Fruit fly (Drosophila melanogaster) whole organism, embryonic: Measurements from ENCODE around the gene CG42536.

Experiments used
- Asciz ChIP-seq: fragments of 200-800 bp; sonication (Bioruptor generic); optimal IDR thresholded peaks from 2 replicates; lab custom pipeline; 2017; ENCODE audit warnings: missing biosample characterization, mild to moderate bottlenecking, missing genetic modification characterization, missing genetic modification reagents
- CG10209 ChIP-seq: fragments of 200-800 bp; sonication (Bioruptor generic); optimal IDR thresholded peaks from 3 replicates; lab custom pipeline; 2017; ENCODE audit warnings: missing biosample characterization, mild to moderate bottlenecking, missing genetic modification characterization, missing genetic modification reagents
- CG10366 ChIP-seq: fragments of 200-800 bp; sonication (Bioruptor generic); IDR thresholded peaks from 2 replicates; pipeline ENCODE4 v1.3.6; 2022; ENCODE audit warnings: missing biosample characterization, missing genetic modification characterization
- CG12299 ChIP-seq: fragments of 200-800 bp; sonication (Bioruptor generic); optimal IDR thresholded peaks from 2 replicates; lab custom pipeline; 2018; ENCODE audit warnings: missing biosample characterization, mild to moderate bottlenecking, missing genetic modification characterization
- CG12769 ChIP-seq: fragments of 200-800 bp; sonication (Bioruptor generic); optimal IDR thresholded peaks from 2 replicates; lab custom pipeline; 2019; ENCODE audit warnings: missing biosample characterization, mild to moderate bottlenecking, missing genetic modification characterization, moderate library complexity
- CG13775 ChIP-seq: fragments of 200-800 bp; sonication (Bioruptor generic); optimal IDR thresholded peaks from 3 replicates; lab custom pipeline; 2017; ENCODE audit warnings: missing biosample characterization, mild to moderate bottlenecking, missing genetic modification characterization
- CG13894 ChIP-seq: fragments of 200-800 bp; sonication (Bioruptor generic); optimal IDR thresholded peaks from 3 replicates; lab custom pipeline; 2018; ENCODE audit warnings: missing biosample characterization, mild to moderate bottlenecking, missing genetic modification characterization, moderate library complexity
- CG15514 ChIP-seq: fragments of 200-800 bp; sonication (Bioruptor generic); optimal IDR thresholded peaks from 3 replicates; lab custom pipeline; 2017; ENCODE audit warnings: missing biosample characterization, missing genetic modification characterization, mild to moderate bottlenecking, moderate library complexity, missing genetic modification reagents
- CG16813 ChIP-seq: fragments of 200-800 bp; sonication (Bioruptor generic); IDR thresholded peaks from 3 replicates; pipeline ENCODE4 v1.3.6; 2022; ENCODE audit warnings: missing biosample characterization, missing genetic modification characterization; ENCODE audit not compliant: partially characterized antibody
- CG16863 ChIP-seq: fragments of 200-800 bp; sonication (Bioruptor generic); optimal IDR thresholded peaks from 3 replicates; lab custom pipeline; 2016; ENCODE audit warnings: missing biosample characterization, missing genetic modification characterization
- CG17359 ChIP-seq: fragments of 200-800 bp; sonication (Bioruptor generic); optimal IDR thresholded peaks from 3 replicates; lab custom pipeline; 2018; ENCODE audit warnings: missing biosample characterization, mild to moderate bottlenecking, missing genetic modification characterization, moderate library complexity
- CG1792 ChIP-seq: fragments of 200-800 bp; sonication (Bioruptor generic); optimal IDR thresholded peaks from 2 replicates; lab custom pipeline; 2016; ENCODE audit warnings: missing biosample characterization, missing genetic modification characterization
- CG18011 ChIP-seq: fragments of 200-800 bp; sonication (Bioruptor generic); optimal IDR thresholded peaks from 2 replicates; lab custom pipeline; 2017; ENCODE audit warnings: missing biosample characterization, missing genetic modification characterization, mild to moderate bottlenecking, moderate library complexity, missing genotype
- CG2129 ChIP-seq: fragments of 200-800 bp; sonication (Bioruptor generic); IDR thresholded peaks from 2 replicates; pipeline ENCODE4 v1.3.6; 2022; ENCODE audit warnings: missing biosample characterization, missing genetic modification characterization; ENCODE audit not compliant: partially characterized antibody
- CG31441 ChIP-seq: fragments of 200-800 bp; sonication (Bioruptor generic); IDR thresholded peaks from 2 replicates; pipeline ENCODE4 v1.3.6; 2022; ENCODE audit warnings: missing biosample characterization, missing genetic modification characterization
- CG3407 ChIP-seq: fragments of 200-800 bp; sonication (Bioruptor generic); optimal IDR thresholded peaks from 2 replicates; lab custom pipeline; 2018; ENCODE audit warnings: missing biosample characterization, mild to moderate bottlenecking, missing genetic modification characterization
- CG8290 ChIP-seq, 3 experiments: fragments of 200-800 bp; sonication (Bioruptor generic); optimal IDR thresholded peaks; 2 replicates each; lab custom pipeline; 2016 to 2019; ENCODE audit warnings: missing biosample characterization in 3 of 3, missing genetic modification characterization in 3 of 3, mild to moderate bottlenecking in 2 of 3, moderate library complexity in 1 of 3
- CG9817 ChIP-seq: fragments of 200-800 bp; sonication (Bioruptor generic); optimal IDR thresholded peaks from 2 replicates; lab custom pipeline; 2018; ENCODE audit warnings: missing biosample characterization, mild to moderate bottlenecking, missing genetic modification characterization, moderate library complexity
- Dek ChIP-seq: fragments of 200-800 bp; sonication (Bioruptor generic); optimal IDR thresholded peaks from 3 replicates; lab custom pipeline; 2019; ENCODE audit warnings: missing biosample characterization, mild to moderate bottlenecking, missing genetic modification characterization, moderate library complexity
- Doc2 ChIP-seq: fragments of 200-800 bp; sonication (Bioruptor generic); IDR thresholded peaks from 2 replicates; pipeline ENCODE4 v1.3.6; 2022; ENCODE audit warnings: missing biosample characterization, missing genetic modification characterization
- Dp ChIP-seq: fragments of 200-800 bp; sonication (Bioruptor generic); optimal IDR thresholded peaks from 2 replicates; lab custom pipeline; 2018; ENCODE audit warnings: missing biosample characterization, mild to moderate bottlenecking, missing genetic modification characterization, moderate library complexity
- E2f2 ChIP-seq: fragments of 200-800 bp; sonication (Bioruptor generic); IDR thresholded peaks from 2 replicates; pipeline ENCODE4 v1.3.6; 2022; ENCODE audit warnings: missing biosample characterization, missing genetic modification characterization
- Fer1 ChIP-seq: fragments of 200-800 bp; sonication (Bioruptor generic); optimal IDR thresholded peaks from 2 replicates; lab custom pipeline; 2017; ENCODE audit warnings: missing biosample characterization, mild to moderate bottlenecking, missing genetic modification characterization
- Gsc ChIP-seq: fragments of 200-800 bp; sonication (Bioruptor generic); IDR thresholded peaks from 2 replicates; pipeline ENCODE4 v1.3.6; 2022; ENCODE audit warnings: missing biosample characterization, missing genetic modification characterization
- H2.0 ChIP-seq: fragments of 200-800 bp; sonication (Bioruptor generic); IDR thresholded peaks from 2 replicates; pipeline ENCODE4 v1.3.6; 2022; ENCODE audit warnings: missing biosample characterization, missing genetic modification characterization
- Nf-YC ChIP-seq: fragments of 200-800 bp; optimal IDR thresholded peaks from 3 replicates; lab custom pipeline; 2019; ENCODE audit warnings: missing biosample characterization, mild to moderate bottlenecking, missing genetic modification characterization, moderate library complexity
- Pdp1 ChIP-seq, 2 experiments: fragments of 200-800 bp; sonication (Bioruptor generic); optimal IDR thresholded peaks; 3 replicates each; lab custom pipeline; 2016; ENCODE audit warnings: missing biosample characterization in 2 of 2, missing genetic modification characterization in 2 of 2, mild to moderate bottlenecking in 1 of 2, moderate library complexity in 1 of 2
- Sry-δ ChIP-seq: fragments of 200-800 bp; sonication (Bioruptor generic); optimal IDR thresholded peaks from 2 replicates; lab custom pipeline; 2016; ENCODE audit warnings: missing biosample characterization, missing genetic modification characterization
- bcd ChIP-seq: fragments of 200-800 bp; sonication (Bioruptor generic); optimal IDR thresholded peaks from 2 replicates; lab custom pipeline; 2017; ENCODE audit warnings: missing biosample characterization, mild to moderate bottlenecking, missing genetic modification characterization
- crp ChIP-seq, 2 experiments: fragments of 200-800 bp; sonication (Bioruptor generic); optimal IDR thresholded peaks; 2 replicates in 1 of 2; 3 replicates in 1 of 2; lab custom pipeline; 2017; ENCODE audit warnings: missing biosample characterization in 2 of 2, missing genetic modification characterization in 2 of 2, mild to moderate bottlenecking in 1 of 2, moderate library complexity in 1 of 2
- dmrt11E ChIP-seq: fragments of 200-800 bp; sonication (Bioruptor generic); optimal IDR thresholded peaks from 3 replicates; lab custom pipeline; 2018; ENCODE audit warnings: missing biosample characterization, mild to moderate bottlenecking, missing genetic modification characterization, moderate library complexity
- dpn ChIP-seq, 2 experiments: fragments of 200-800 bp; sonication (Bioruptor generic); optimal IDR thresholded peaks; 3 replicates each; lab custom pipeline; 2016; ENCODE audit warnings: missing biosample characterization in 2 of 2, missing genetic modification characterization in 2 of 2
- grn ChIP-seq: fragments of 200-800 bp; sonication (Bioruptor generic); optimal IDR thresholded peaks from 3 replicates; lab custom pipeline; 2017; ENCODE audit warnings: missing biosample characterization, missing genetic modification characterization
- lola ChIP-seq, 3 experiments: fragments of >200 bp in 2 of 3; fragments of 200-800 bp in 1 of 3; sonication (Bioruptor generic) in 1 of 3; optimal IDR thresholded peaks; 2 replicates each; lab custom pipeline; 2017 to 2019; ENCODE audit warnings: missing biosample characterization in 3 of 3, missing genetic modification characterization in 3 of 3, mild to moderate bottlenecking in 1 of 3, moderate library complexity in 1 of 3
- lov ChIP-seq, 2 experiments: fragments of 200-800 bp in 1 of 2; fragments of >200 bp in 1 of 2; sonication (Bioruptor generic) in 1 of 2; IDR thresholded peaks in 1 of 2; optimal IDR thresholded peaks in 1 of 2; 2 replicates in 1 of 2; 3 replicates in 1 of 2; pipeline versions ENCODE4 v1.3.6 to Lab custom; 2017 to 2022; ENCODE audit warnings: missing biosample characterization in 1 of 2, missing genetic modification characterization in 1 of 2
- maf-S ChIP-seq: fragments of 200-800 bp; sonication (Bioruptor generic); optimal IDR thresholded peaks from 2 replicates; lab custom pipeline; 2016; ENCODE audit warnings: missing biosample characterization, missing genetic modification characterization
- mld ChIP-seq: fragments of 200-800 bp; sonication (Bioruptor generic); IDR thresholded peaks from 3 replicates; pipeline ENCODE4 v1.3.6; 2022; ENCODE audit warnings: missing biosample characterization, missing genetic modification characterization; ENCODE audit not compliant: partially characterized antibody
- pzg ChIP-seq: fragments of 200-800 bp; sonication (Bioruptor generic); optimal IDR thresholded peaks from 3 replicates; lab custom pipeline; 2018; ENCODE audit warnings: missing biosample characterization, mild to moderate bottlenecking, missing genetic modification characterization, moderate library complexity
- ranshi ChIP-seq: fragments of 200-800 bp; sonication (Bioruptor generic); IDR thresholded peaks from 2 replicates; pipeline ENCODE4 v1.3.6; 2022; ENCODE audit warnings: missing biosample characterization, missing genetic modification characterization
- ro ChIP-seq: fragments of 200-800 bp; sonication (Bioruptor generic); IDR thresholded peaks from 2 replicates; pipeline ENCODE4 v1.3.6; 2022; ENCODE audit warnings: missing biosample characterization, missing genetic modification characterization
- slou ChIP-seq: fragments of 200-800 bp; sonication (Bioruptor generic); optimal IDR thresholded peaks from 3 replicates; lab custom pipeline; 2016; ENCODE audit warnings: missing biosample characterization, missing genetic modification characterization
- twi ChIP-seq: fragments of 200-800 bp; optimal IDR thresholded peaks from 2 replicates; lab custom pipeline; 2019; ENCODE audit warnings: missing biosample characterization, mild to moderate bottlenecking, missing genetic modification characterization, moderate library complexity
- unpg ChIP-seq: fragments of 200-800 bp; sonication (Bioruptor generic); optimal IDR thresholded peaks from 3 replicates; lab custom pipeline; 2018; ENCODE audit warnings: missing biosample characterization, mild to moderate bottlenecking, missing genetic modification characterization, moderate library complexity
- wek ChIP-seq: fragments of 200-800 bp; sonication (Bioruptor generic); optimal IDR thresholded peaks from 3 replicates; lab custom pipeline; 2018; ENCODE audit warnings: missing biosample characterization, mild to moderate bottlenecking, missing genetic modification characterization, moderate library complexity
- zf30C ChIP-seq: fragments of 200-800 bp; sonication (Bioruptor generic); optimal IDR thresholded peaks from 3 replicates; lab custom pipeline; 2018; ENCODE audit warnings: missing biosample characterization, mild to moderate bottlenecking, missing genetic modification characterization

The CG42536 gene

DNA sequence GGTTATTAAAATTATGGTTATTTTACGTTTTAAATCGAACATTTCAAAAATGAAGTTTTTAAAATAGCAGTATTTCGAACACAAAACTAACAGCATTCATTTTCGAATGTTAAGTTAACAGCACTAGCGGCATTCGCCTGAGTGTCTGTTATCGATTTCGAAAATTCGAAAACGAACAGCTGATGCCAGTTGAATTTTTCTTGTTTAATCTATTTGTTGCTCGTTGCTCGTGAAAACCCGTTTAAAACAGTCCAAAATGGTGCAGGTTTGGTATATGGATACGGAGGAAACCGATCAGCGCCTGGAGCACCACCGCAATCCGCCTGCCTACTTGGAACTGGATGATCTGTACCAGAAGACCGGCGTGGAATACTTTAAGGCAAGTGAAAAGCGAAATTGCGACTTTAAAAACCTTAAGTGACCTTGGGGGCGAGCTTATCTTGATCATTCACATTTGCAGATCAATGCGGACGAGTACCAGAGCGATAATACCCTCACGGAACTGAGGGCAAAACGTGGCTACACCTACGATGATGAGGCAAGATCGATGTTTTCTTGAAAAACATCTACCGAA, 33.4 kb upstream of the CG42536 start, which contains the start of gene Adi1 (continued):
- no peak for TF ChIP-seq Doc2 (GFP tag; lab: Robert Waterston, UW)
- TF ChIP-seq Dp = peak; percentile 31
- no peak for TF ChIP-seq CG18011
- TF ChIP-seq dpn (GFP tag; optimal IDR thresholded peaks at IDR 0.05; lab: Kevin White, UChicago) = no peak
- no peak for TF ChIP-seq dmrt11E
- no peak for TF ChIP-seq Gsc
- peak; percentile 22 for TF ChIP-seq grn (GFP tag; lab: Kevin White, UChicago)
- TF ChIP-seq twi (tag; lab: Kevin White, UChicago) = no peak
- no peak for TF ChIP-seq lola (GFP tag; optimal IDR thresholded peaks at IDR 0.05; lab: Kevin White, UChicago)
- peak; percentile 69 for TF ChIP-seq wek
- no peak for TF ChIP-seq mld (GFP tag; lab: Robert Waterston, UW)
- TF ChIP-seq CG12299 (tag; lab: Kevin White, UChicago) = no peak
- TF ChIP-seq CG13775 = no peak
- TF ChIP-seq CG13894 (tag; lab: Kevin White, UChicago) = peak; percentile 14
- TF ChIP-seq crp (GFP tag; optimal IDR thresholded peaks at IDR 0.05; lab: Kevin White, UChicago) = peak in 1 of 2 experiments; percentile 82
- peak; percentile 7 for TF ChIP-seq Fer1 (GFP tag; lab: Kevin White, UChicago)
- TF ChIP-seq E2f2 (GFP tag; lab: Robert Waterston, UW) = peak; percentile 22; the same call in 1 of the 2 replicates
- no peak for TF ChIP-seq zf30C (GFP tag; lab: Kevin White, UChicago)
- TF ChIP-seq CG8290 (GFP tag; optimal IDR thresholded peaks at IDR 0.05; lab: Kevin White, UChicago) = no peak
- TF ChIP-seq CG8290 (tag; optimal IDR thresholded peaks at IDR 0.05; lab: Kevin White, UChicago) = peak in 1 of 2 experiments; percentile 5
- TF ChIP-seq Asciz (GFP tag; lab: Kevin White, UChicago) = no peak
- no peak for TF ChIP-seq slou (GFP tag; lab: Kevin White, UChicago)
- no peak for TF ChIP-seq CG17359 (tag; lab: Kevin White, UChicago)
- peak; percentile 13 for TF ChIP-seq pzg (GFP tag; lab: Kevin White, UChicago)
- TF ChIP-seq, all 482 proteins: peak for 17

DNA sequence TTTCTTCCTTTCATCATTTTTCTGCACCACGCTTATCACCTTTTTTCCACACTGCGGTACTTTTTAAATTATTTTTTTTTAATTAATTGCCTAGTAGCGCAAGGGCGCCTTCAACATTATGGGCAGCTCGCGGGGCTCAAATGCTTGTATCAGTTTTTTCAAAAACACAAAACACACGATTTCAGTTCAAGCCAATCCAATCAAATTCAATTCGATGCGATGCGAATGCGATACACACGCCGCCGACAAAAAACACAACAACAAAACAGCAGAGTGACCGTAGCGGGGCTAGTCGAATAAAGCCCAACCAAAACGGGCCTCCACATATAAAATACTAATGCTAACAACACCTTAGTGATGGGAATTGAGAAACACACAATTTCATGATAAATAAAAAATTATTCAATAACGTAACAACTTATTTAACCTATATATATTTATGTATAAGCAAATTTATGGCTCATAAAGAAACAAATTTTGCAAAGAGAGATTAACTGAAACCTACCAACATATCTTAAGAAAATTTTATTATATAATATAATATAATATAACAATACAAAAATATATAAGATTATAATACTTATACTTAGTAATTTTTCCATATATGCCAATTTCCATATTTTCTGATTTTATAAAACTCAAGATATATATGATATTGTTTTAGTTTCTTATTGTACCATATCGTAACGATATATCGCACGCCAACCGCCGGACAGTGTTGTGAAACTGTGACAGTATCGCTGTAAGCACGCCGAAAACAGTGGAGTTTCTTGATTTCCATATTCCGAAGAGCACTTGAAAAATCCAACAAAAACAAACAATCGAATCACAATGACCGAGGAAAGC, 31.1 kb upstream of the CG42536 start, which contains the start of the genes CG32066 and CG8003:
CG32066 (minus strand) TSS at position 270 of the 846 bp plus-strand sequence.
CG8003 (plus strand) TSS at position 732 of the 846 bp plus-strand sequence.
- peak; percentile 81 for TF ChIP-seq CG2129 (GFP tag; lab: Robert Waterston, UW)
- no peak for TF ChIP-seq lov (optimal IDR thresholded peaks at IDR 0.05; lab: Kevin White, UChicago)
- no peak for TF ChIP-seq lov (GFP tag; IDR thresholded peaks at IDR 0.05; lab: Robert Waterston, UW)
- no peak for TF ChIP-seq ro
- TF ChIP-seq Sry-δ (GFP tag; lab: Kevin White, UChicago) = peak; percentile 57
- TF ChIP-seq CG31441 (GFP tag; lab: Robert Waterston, UW) = peak; percentile 27; the same call in 1 of the 2 replicates
- TF ChIP-seq maf-S (GFP tag; lab: Kevin White, UChicago) = no peak
- TF ChIP-seq Pdp1 (GFP tag; optimal IDR thresholded peaks at IDR 0.05; lab: Kevin White, UChicago) = peak in 1 of 2 experiments; percentile 27
- no peak for TF ChIP-seq Doc2 (GFP tag; lab: Robert Waterston, UW)
- TF ChIP-seq Dek (tag; lab: Kevin White, UChicago) = peak; percentile 22
- peak; percentile 70 for TF ChIP-seq Nf-YC (tag; lab: Kevin White, UChicago)
- TF ChIP-seq CG1792 (GFP tag; lab: Kevin White, UChicago) = no peak
- no peak; the same call in 1 of the 2 replicates for TF ChIP-seq CG10366 (GFP tag; lab: Robert Waterston, UW)
- TF ChIP-seq CG9817 (tag; lab: Kevin White, UChicago) = peak; percentile 2
- no peak for TF ChIP-seq CG3407 (GFP tag; lab: Kevin White, UChicago)
- no peak for TF ChIP-seq CG16863
- TF ChIP-seq CG16813 (GFP tag; lab: Robert Waterston, UW) = peak; percentile 94
- peak; percentile 8 for TF ChIP-seq CG12769 (tag; lab: Kevin White, UChicago)
- TF ChIP-seq CG10209 (GFP tag; lab: Kevin White, UChicago) = peak; percentile 11
- no peak; the same call in 1 of the 2 replicates for TF ChIP-seq H2.0 (GFP tag; lab: Robert Waterston, UW)
- TF ChIP-seq unpg (GFP tag; lab: Kevin White, UChicago) = no peak
- no peak for TF ChIP-seq bcd (GFP tag; lab: Kevin White, UChicago)
- TF ChIP-seq ranshi (GFP tag; lab: Robert Waterston, UW) = peak; percentile 38; the same call in 1 of the 2 replicates
- peak; percentile 57 for TF ChIP-seq CG15514 (GFP tag; lab: Kevin White, UChicago)
